Fruit fly (Drosophila melanogaster): Measurements from ENCODE around the gene Wdr81.

The Wdr81 gene

DNA sequence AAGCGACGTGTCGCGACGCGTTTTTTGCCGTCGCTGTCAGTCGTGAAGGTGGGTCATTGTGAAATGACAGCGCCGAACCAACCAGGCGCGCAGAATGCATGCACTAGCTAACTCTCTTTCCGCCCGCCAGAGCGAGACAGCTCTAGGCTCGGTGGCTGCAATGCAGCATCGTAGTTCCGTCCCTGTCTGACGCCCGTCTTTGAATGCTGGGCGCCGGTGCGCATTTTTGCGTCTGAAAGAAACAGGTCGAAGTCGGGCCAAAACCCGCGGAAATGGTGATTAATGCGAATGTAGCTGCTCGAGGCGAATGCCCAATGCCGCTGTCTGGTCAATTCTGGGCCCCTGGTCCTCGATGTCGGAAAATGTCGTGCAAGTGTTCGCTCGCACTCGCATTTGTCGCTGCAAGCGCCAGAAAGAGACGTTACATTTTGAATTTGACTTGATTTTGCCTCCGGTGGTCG is 13.4 kb downstream of the Wdr81 start (continued):
- TF ChIP-seq eve (GFP tag; optimal IDR thresholded peaks at IDR 0.05) = no peak
- TF ChIP-seq wdn (GFP tag; IDR thresholded peaks at IDR 0.05) = no peak
- no peak for TF ChIP-seq B-H1 (GFP tag; IDR thresholded peaks at IDR 0.05)
- no peak for TF ChIP-seq jing (GFP tag; optimal IDR thresholded peaks at IDR 0.05)
- no peak for TF ChIP-seq ham (GFP tag; IDR thresholded peaks at IDR 0.05)
- peak; percentile 41 for TF ChIP-seq CG13775 (GFP tag; optimal IDR thresholded peaks at IDR 0.05)
- TF ChIP-seq CG4617 (GFP tag; optimal IDR thresholded peaks at IDR 0.05; ENCODE audit: borderline replicate concordance) = no peak
- no peak for TF ChIP-seq CG2199 (GFP tag; IDR thresholded peaks at IDR 0.05)
- TF ChIP-seq klu (GFP tag; IDR thresholded peaks at IDR 0.05) = no peak
- no peak for TF ChIP-seq HLH54F (GFP tag; optimal IDR thresholded peaks at IDR 0.05)
- TF ChIP-seq crc (GFP tag; optimal IDR thresholded peaks at IDR 0.05) = no peak
- TF ChIP-seq lola (GFP tag; optimal IDR thresholded peaks at IDR 0.05) = no peak
- no peak for TF ChIP-seq Trl (optimal IDR thresholded peaks at IDR 0.05)
- TF ChIP-seq Trl (GFP tag; optimal IDR thresholded peaks at IDR 0.05) = no peak
- no peak for TF ChIP-seq ssp (GFP tag; IDR thresholded peaks at IDR 0.05)
- TF ChIP-seq Xbp1 (GFP tag; optimal IDR thresholded peaks at IDR 0.05) = peak; percentile 33
- TF ChIP-seq rib (GFP tag; IDR thresholded peaks at IDR 0.05) = no peak
- TF ChIP-seq CG34224 (GFP tag; IDR thresholded peaks at IDR 0.05; ENCODE audit: partially characterized antibody) = no peak
- peak; percentile 43 for TF ChIP-seq stwl (tag; optimal IDR thresholded peaks at IDR 0.05)
- peak; percentile 46 for TF ChIP-seq dm (GFP tag; optimal IDR thresholded peaks at IDR 0.05)
- no peak for TF ChIP-seq CG31441 (GFP tag; IDR thresholded peaks at IDR 0.05)
- no peak for TF ChIP-seq CG12104 (GFP tag; optimal IDR thresholded peaks at IDR 0.05)
- peak; percentile 98 for TF ChIP-seq CG17912 (GFP tag; optimal IDR thresholded peaks at IDR 0.05)
- TF ChIP-seq CG6813 (GFP tag; optimal IDR thresholded peaks at IDR 0.05) = peak; percentile 50
- TF ChIP-seq Optix (GFP tag; IDR thresholded peaks at IDR 0.05) = no peak
- no peak for TF ChIP-seq lbe (GFP tag; optimal IDR thresholded peaks at IDR 0.05)
- no peak for TF ChIP-seq maf-S (GFP tag; optimal IDR thresholded peaks at IDR 0.05)
- TF ChIP-seq bsh (GFP tag; optimal IDR thresholded peaks at IDR 0.05) = peak; percentile 38 to 75
- TF ChIP-seq Scr (GFP tag; IDR thresholded peaks at IDR 0.05; ENCODE audit: partially characterized antibody) = no peak
- TF ChIP-seq abd-A (tag; optimal IDR thresholded peaks at IDR 0.05) = peak; percentile 100
- peak; percentile 90 for TF ChIP-seq oc (tag; optimal IDR thresholded peaks at IDR 0.05)
- no peak for TF ChIP-seq CG1602 (GFP tag; optimal IDR thresholded peaks at IDR 0.05)
- TF ChIP-seq CG31224 (GFP tag; IDR thresholded peaks at IDR 0.05) = no peak
- TF ChIP-seq CG9876 (GFP tag; optimal IDR thresholded peaks at IDR 0.05) = no peak
- no peak for TF ChIP-seq tgo (GFP tag; IDR thresholded peaks at IDR 0.05)
- TF ChIP-seq gsb-n (tag; optimal IDR thresholded peaks at IDR 0.05) = peak; percentile 19
- no peak for TF ChIP-seq Neu2 (GFP tag; optimal IDR thresholded peaks at IDR 0.05; ENCODE audit: borderline replicate concordance)
- peak; percentile 79 for TF ChIP-seq CTCF (GFP tag; optimal IDR thresholded peaks at IDR 0.05)
- TF ChIP-seq Ptx1 (GFP tag; IDR thresholded peaks at IDR 0.05) = no peak
- TF ChIP-seq CG1024 (GFP tag; IDR thresholded peaks at IDR 0.05) = no peak
- peak; percentile 89 for TF ChIP-seq run (tag; optimal IDR thresholded peaks at IDR 0.05)
- peak; percentile 5 for TF ChIP-seq Antp (GFP tag; optimal IDR thresholded peaks at IDR 0.05)
- TF ChIP-seq CG10274 (GFP tag; optimal IDR thresholded peaks at IDR 0.05) = peak; percentile 13
- TF ChIP-seq stc (GFP tag; IDR thresholded peaks at IDR 0.05) = no peak
- TF ChIP-seq ERR (GFP tag; optimal IDR thresholded peaks at IDR 0.05) = peak; percentile 66
- peak; percentile 16 for TF ChIP-seq Side (GFP tag; optimal IDR thresholded peaks at IDR 0.05)
- peak; percentile 92 for TF ChIP-seq onecut (GFP tag; IDR thresholded peaks at IDR 0.05)
- TF ChIP-seq jigr1 (GFP tag; IDR thresholded peaks at IDR 0.05) = no peak
- TF ChIP-seq CG12391 (tag; optimal IDR thresholded peaks at IDR 0.05) = peak; percentile 24
- peak; percentile 80 for TF ChIP-seq CG6854 (GFP tag; optimal IDR thresholded peaks at IDR 0.05)
- TF ChIP-seq exex (tag; optimal IDR thresholded peaks at IDR 0.05) = peak; percentile 76
- TF ChIP-seq Fer1 (GFP tag; optimal IDR thresholded peaks at IDR 0.05) = peak; percentile 79
- TF ChIP-seq CG3726 (GFP tag; IDR thresholded peaks at IDR 0.05) = no peak
